Fruit fly (Drosophila melanogaster): ENCODE data around the gene ND-B14.5B.

ND-B14.5B gene

dm6 chr2L:3152696-3153613, 7.3 kb upstream of the ND-B14.5B start (continued):
- TF ChIP-seq unpg (GFP tag; optimal IDR thresholded peaks at IDR 0.05) (peak; percentile 94), bowl (GFP tag; IDR thresholded peaks at IDR 0.05) (peak; percentile 89), Sox102F (GFP tag; optimal IDR thresholded peaks at IDR 0.05) (peak; percentile 98), Hsf (GFP tag; optimal IDR thresholded peaks at IDR 0.05) (peak; percentile 95), Fer1 (GFP tag; optimal IDR thresholded peaks at IDR 0.05) (peak; percentile 83), exex (tag; optimal IDR thresholded peaks at IDR 0.05) (peak; percentile 53), CG11093 (GFP tag; IDR thresholded peaks at IDR 0.05) (peak; percentile 93), YL-1 (GFP tag; optimal IDR thresholded peaks at IDR 0.05) (peak; percentile 72), hkb (optimal IDR thresholded peaks at IDR 0.05) (no peak), hkb (GFP tag; IDR thresholded peaks at IDR 0.05) (peak; percentile 96), CG32767 (GFP tag; IDR thresholded peaks at IDR 0.05) (peak; percentile 89), CG8478 (optimal IDR thresholded peaks at IDR 0.05) (no peak), Asciz (GFP tag; optimal IDR thresholded peaks at IDR 0.05) (peak; percentile 91), CG3726 (GFP tag; IDR thresholded peaks at IDR 0.05) (peak; percentile 89), CG10147 (GFP tag; optimal IDR thresholded peaks at IDR 0.05) (peak; percentile 70), CG30431 (GFP tag; optimal IDR thresholded peaks at IDR 0.05) (peak; percentile 84), Atf-2 (GFP tag; optimal IDR thresholded peaks at IDR 0.05) (peak; percentile 95), Oaz (GFP tag; IDR thresholded peaks at IDR 0.05) (peak; percentile 76), CG8290 (GFP tag; optimal IDR thresholded peaks at IDR 0.05) (peak; percentile 82), CG8290 (tag; optimal IDR thresholded peaks at IDR 0.05) (peak; percentile 56 to 97), lola (GFP tag; optimal IDR thresholded peaks at IDR 0.05) (peak in 1 of 3 experiments; percentile 93), CG3847 (GFP tag; IDR thresholded peaks at IDR 0.05) (peak; percentile 82), CG11695 (GFP tag; IDR thresholded peaks at IDR 0.05) (peak; percentile 79), fd96Cb (tag; optimal IDR thresholded peaks at IDR 0.05) (peak; percentile 96), CG8388 (GFP tag; optimal IDR thresholded peaks at IDR 0.05) (peak; percentile 95), aop (GFP tag; IDR thresholded peaks at IDR 0.05) (peak; percentile 62; the same call in 1 of the 2 replicates), CG9876 (GFP tag; optimal IDR thresholded peaks at IDR 0.05) (peak; percentile 95), so (GFP tag; IDR thresholded peaks at IDR 0.05) (peak; percentile 87), CG15514 (GFP tag; optimal IDR thresholded peaks at IDR 0.05) (peak; percentile 64), CG8359 (GFP tag; optimal IDR thresholded peaks at IDR 0.05; ENCODE audit: borderline replicate concordance) (peak; percentile 87), pan (optimal IDR thresholded peaks at IDR 0.05) (no peak), pan (GFP tag; optimal IDR thresholded peaks at IDR 0.05 in 1 of 2, IDR thresholded peaks at IDR 0.05 in 1 of 2) (peak in 1 of 2 experiments; percentile 92), disco-r (GFP tag; optimal IDR thresholded peaks at IDR 0.05) (peak; percentile 91), sens (GFP tag) (peak; percentile 100), CG11696 (GFP tag; IDR thresholded peaks at IDR 0.05) (peak; percentile 50), CG2889 (GFP tag; IDR thresholded peaks at IDR 0.05) (peak; percentile 74), ash1 (GFP tag; optimal IDR thresholded peaks at IDR 0.05) (no peak), CG12219 (GFP tag; optimal IDR thresholded peaks at IDR 0.05) (peak; percentile 93), CG10209 (GFP tag; optimal IDR thresholded peaks at IDR 0.05) (peak; percentile 92), hth (optimal IDR thresholded peaks at IDR 0.05) (no peak), CG8944 (GFP tag; optimal IDR thresholded peaks at IDR 0.05) (peak; percentile 97), vfl (GFP tag; optimal IDR thresholded peaks at IDR 0.05) (peak; percentile 83), CG32532 (GFP tag; IDR thresholded peaks at IDR 0.05) (peak; percentile 84), wor (GFP tag; IDR thresholded peaks at IDR 0.05) (peak; percentile 96), PHDP (tag; optimal IDR thresholded peaks at IDR 0.05) (peak; percentile 88), gsb-n (tag; optimal IDR thresholded peaks at IDR 0.05) (peak; percentile 96), Kr (GFP tag; optimal IDR thresholded peaks at IDR 0.05) (no peak), CG10543 (GFP tag; optimal IDR thresholded peaks at IDR 0.05) (peak; percentile 79), Meics (GFP tag; optimal IDR thresholded peaks at IDR 0.05) (peak; percentile 72), ATbp (GFP tag; optimal IDR thresholded peaks at IDR 0.05) (peak; percentile 96)

All from whole organism, embryonic.